Fruit fly (Drosophila melanogaster) whole organism, embryonic: ENCODE measurements around the gene Acat1.

ENCODE experiments used
- CG10565 ChIP-seq: fragments of 200-800 bp; sonication (Bioruptor generic); optimal IDR thresholded peaks from 3 replicates; lab custom pipeline; 2016; ENCODE audit warnings: missing biosample characterization, mild to moderate bottlenecking, missing genetic modification characterization
- CG11398 ChIP-seq: fragments of 200-800 bp; sonication (Bioruptor generic); optimal IDR thresholded peaks from 2 replicates; lab custom pipeline; 2016; ENCODE audit warnings: missing biosample characterization, missing genetic modification characterization
- CG12299 ChIP-seq: fragments of 200-800 bp; sonication (Bioruptor generic); optimal IDR thresholded peaks from 2 replicates; lab custom pipeline; 2018; ENCODE audit warnings: missing biosample characterization, mild to moderate bottlenecking, missing genetic modification characterization
- CG12659 ChIP-seq: fragments of 200-800 bp; sonication (Bioruptor generic); optimal IDR thresholded peaks from 3 replicates; lab custom pipeline; 2017; ENCODE audit warnings: mild to moderate bottlenecking, missing biosample characterization, missing genetic modification reagents, missing genetic modification characterization
- CG13424 ChIP-seq: fragments of 200-800 bp; sonication (Bioruptor generic); optimal IDR thresholded peaks from 2 replicates; lab custom pipeline; 2019; ENCODE audit warnings: missing biosample characterization, mild to moderate bottlenecking, missing genetic modification characterization, moderate library complexity
- CG14965 ChIP-seq: fragments of 200-800 bp; sonication (Bioruptor generic); optimal IDR thresholded peaks from 2 replicates; lab custom pipeline; 2016; ENCODE audit warnings: missing biosample characterization, missing genetic modification characterization, borderline replicate concordance
- CG15073 ChIP-seq: fragments of 200-800 bp; sonication (Bioruptor generic); optimal IDR thresholded peaks from 2 replicates; lab custom pipeline; 2016; ENCODE audit warnings: missing biosample characterization, missing genetic modification characterization
- CG1603 ChIP-seq: fragments of 200-800 bp; sonication (Bioruptor generic); optimal IDR thresholded peaks from 2 replicates; lab custom pipeline; 2019; ENCODE audit warnings: missing biosample characterization, mild to moderate bottlenecking, missing genetic modification characterization, moderate library complexity
- CG16779 ChIP-seq: fragments of 200-800 bp; sonication (Bioruptor generic); IDR thresholded peaks from 2 replicates; pipeline ENCODE4 v1.3.6; 2022; ENCODE audit warnings: missing biosample characterization, missing genetic modification characterization
- CG16813 ChIP-seq: fragments of 200-800 bp; sonication (Bioruptor generic); IDR thresholded peaks from 3 replicates; pipeline ENCODE4 v1.3.6; 2022; ENCODE audit warnings: missing biosample characterization, missing genetic modification characterization; ENCODE audit not compliant: partially characterized antibody
- CG17361 ChIP-seq: fragments of 200-800 bp; sonication (Bioruptor generic); IDR thresholded peaks from 3 replicates; pipeline ENCODE4 v1.3.6; 2022; ENCODE audit warnings: missing biosample characterization, missing genetic modification characterization
- CG2678 ChIP-seq: fragments of 200-800 bp; sonication (Bioruptor generic); optimal IDR thresholded peaks from 3 replicates; lab custom pipeline; 2019; ENCODE audit warnings: missing biosample characterization, mild to moderate bottlenecking, missing genetic modification characterization, moderate library complexity
- CG3065 ChIP-seq: fragments of 200-800 bp; sonication (Bioruptor generic); optimal IDR thresholded peaks from 2 replicates; lab custom pipeline; 2016; ENCODE audit warnings: missing biosample characterization, missing genetic modification characterization
- CG31388 ChIP-seq: fragments of 200-800 bp; sonication (Bioruptor generic); optimal IDR thresholded peaks from 2 replicates; lab custom pipeline; 2016; ENCODE audit warnings: missing biosample characterization, missing genetic modification characterization
- CG31441 ChIP-seq: fragments of 200-800 bp; sonication (Bioruptor generic); IDR thresholded peaks from 2 replicates; pipeline ENCODE4 v1.3.6; 2022; ENCODE audit warnings: missing biosample characterization, missing genetic modification characterization
- CG3163 ChIP-seq: fragments of 200-800 bp; sonication (Bioruptor generic); optimal IDR thresholded peaks from 3 replicates; lab custom pipeline; 2016; ENCODE audit warnings: missing biosample characterization, missing genetic modification characterization
- CG32767 ChIP-seq: fragments of 200-800 bp; sonication (Bioruptor generic); IDR thresholded peaks from 2 replicates; pipeline ENCODE4 v1.3.6; 2022; ENCODE audit warnings: missing biosample characterization, missing genetic modification characterization
- CG3847 ChIP-seq: fragments of 200-800 bp; sonication (Bioruptor generic); IDR thresholded peaks from 2 replicates; pipeline ENCODE4 v1.3.6; 2022; ENCODE audit warnings: missing biosample characterization, missing genetic modification characterization
- CG4328 ChIP-seq: fragments of 200-800 bp; sonication (Bioruptor generic); optimal IDR thresholded peaks from 3 replicates; lab custom pipeline; 2017; ENCODE audit warnings: missing biosample characterization, missing genetic modification reagents, missing genetic modification characterization
- CG6683 ChIP-seq: fragments of 200-800 bp; sonication (Bioruptor generic); optimal IDR thresholded peaks from 2 replicates; lab custom pipeline; 2017; ENCODE audit warnings: missing biosample characterization, mild to moderate bottlenecking, missing genetic modification characterization, missing genetic modification reagents
- CG7372 ChIP-seq: fragments of 200-800 bp; sonication (Bioruptor generic); IDR thresholded peaks from 2 replicates; pipeline ENCODE4 v1.3.6; 2022; ENCODE audit warnings: missing biosample characterization, missing genetic modification characterization
- CG7987 ChIP-seq: fragments of 200-800 bp; sonication (Bioruptor generic); optimal IDR thresholded peaks from 2 replicates; lab custom pipeline; 2018; ENCODE audit warnings: missing biosample characterization, mild to moderate bottlenecking, missing genetic modification characterization, moderate library complexity
- CG8089 ChIP-seq: fragments of 200-800 bp; sonication (Bioruptor generic); optimal IDR thresholded peaks from 3 replicates; lab custom pipeline; 2016; ENCODE audit warnings: missing biosample characterization, missing genetic modification characterization
- HLHmδ ChIP-seq: fragments of 200-800 bp; sonication (Bioruptor generic); optimal IDR thresholded peaks from 2 replicates; lab custom pipeline; 2018; ENCODE audit warnings: missing biosample characterization, mild to moderate bottlenecking, missing genetic modification characterization, moderate library complexity
- Hand ChIP-seq: fragments of 200-800 bp; sonication (Bioruptor generic); optimal IDR thresholded peaks from 2 replicates; lab custom pipeline; 2017; ENCODE audit warnings: mild to moderate bottlenecking, missing biosample characterization, missing genetic modification reagents, missing genetic modification characterization
- HmgD ChIP-seq: fragments of 200-800 bp; sonication (Bioruptor generic); optimal IDR thresholded peaks from 3 replicates; lab custom pipeline; 2016; ENCODE audit warnings: missing biosample characterization, missing genetic modification characterization
- Hmx ChIP-seq: fragments of 200-800 bp; sonication (Bioruptor generic); optimal IDR thresholded peaks from 2 replicates; lab custom pipeline; 2016; ENCODE audit warnings: missing biosample characterization, missing genetic modification characterization
- Hr3 ChIP-seq: fragments of 200-800 bp; sonication (Bioruptor generic); optimal IDR thresholded peaks from 3 replicates; lab custom pipeline; 2016; ENCODE audit warnings: missing biosample characterization, missing genetic modification characterization
- Six4 ChIP-seq: fragments of 200-800 bp; sonication (Bioruptor generic); optimal IDR thresholded peaks from 2 replicates; lab custom pipeline; 2016; ENCODE audit warnings: missing biosample characterization, missing genetic modification characterization
- Spps ChIP-seq: fragments of 200-800 bp; sonication (Bioruptor generic); optimal IDR thresholded peaks from 2 replicates; lab custom pipeline; 2018; ENCODE audit warnings: missing biosample characterization, mild to moderate bottlenecking, missing genetic modification characterization
- Stat92E ChIP-seq, 3 experiments: fragments of >200 bp in 2 of 3; fragments of 200-800 bp in 1 of 3; sonication (Bioruptor generic) in 1 of 3; optimal IDR thresholded peaks; 2 replicates each; lab custom pipeline; 2017 to 2019; ENCODE audit warnings: missing biosample characterization in 3 of 3, missing genetic modification characterization in 3 of 3, mild to moderate bottlenecking in 1 of 3, moderate library complexity in 1 of 3
- Xbp1 ChIP-seq: fragments of 200-800 bp; sonication (Bioruptor generic); optimal IDR thresholded peaks from 3 replicates; lab custom pipeline; 2016; ENCODE audit warnings: missing biosample characterization, mild to moderate bottlenecking, missing genetic modification characterization
- caup ChIP-seq: fragments of 200-800 bp; sonication (Bioruptor generic); optimal IDR thresholded peaks from 3 replicates; lab custom pipeline; 2017; ENCODE audit warnings: missing biosample characterization, mild to moderate bottlenecking, missing genetic modification characterization, moderate library complexity; ENCODE audit not compliant: severe bottlenecking
- chif ChIP-seq, 2 experiments: fragments of 200-800 bp; sonication (Bioruptor generic); optimal IDR thresholded peaks; 3 replicates each; lab custom pipeline; 2016; ENCODE audit warnings: missing biosample characterization in 2 of 2, missing genetic modification characterization in 2 of 2
- crp ChIP-seq, 2 experiments: fragments of 200-800 bp; sonication (Bioruptor generic); optimal IDR thresholded peaks; 2 replicates in 1 of 2; 3 replicates in 1 of 2; lab custom pipeline; 2017; ENCODE audit warnings: missing biosample characterization in 2 of 2, missing genetic modification characterization in 2 of 2, mild to moderate bottlenecking in 1 of 2, moderate library complexity in 1 of 2
- dpn ChIP-seq, 2 experiments: fragments of 200-800 bp; sonication (Bioruptor generic); optimal IDR thresholded peaks; 3 replicates each; lab custom pipeline; 2016; ENCODE audit warnings: missing biosample characterization in 2 of 2, missing genetic modification characterization in 2 of 2
- ewg ChIP-seq: fragments of 200-800 bp; sonication (Bioruptor generic); optimal IDR thresholded peaks from 3 replicates; lab custom pipeline; 2017; ENCODE audit warnings: mild to moderate bottlenecking, missing biosample characterization, missing genetic modification reagents, missing genetic modification characterization
- gcm2 ChIP-seq: fragments of 200-800 bp; sonication (Bioruptor generic); optimal IDR thresholded peaks from 2 replicates; lab custom pipeline; 2016; ENCODE audit warnings: missing biosample characterization, missing genetic modification characterization
- kay ChIP-seq: fragments of 200-800 bp; sonication (Bioruptor generic); optimal IDR thresholded peaks from 2 replicates; lab custom pipeline; 2016; ENCODE audit warnings: missing biosample characterization, missing genetic modification characterization
- knrl ChIP-seq: fragments of 200-800 bp; sonication (Bioruptor generic); IDR thresholded peaks from 3 replicates; pipeline ENCODE4 v1.3.6; 2022; ENCODE audit warnings: missing biosample characterization, missing genetic modification characterization; ENCODE audit not compliant: partially characterized antibody
- maf-S ChIP-seq: fragments of 200-800 bp; sonication (Bioruptor generic); optimal IDR thresholded peaks from 2 replicates; lab custom pipeline; 2016; ENCODE audit warnings: missing biosample characterization, missing genetic modification characterization
- mam ChIP-seq: fragments of 200-800 bp; sonication (Bioruptor generic); optimal IDR thresholded peaks from 3 replicates; lab custom pipeline; 2016; ENCODE audit warnings: missing biosample characterization, missing genetic modification characterization
- p53 ChIP-seq: fragments of 200-800 bp; sonication (Bioruptor generic); optimal IDR thresholded peaks from 2 replicates; lab custom pipeline; 2016; ENCODE audit warnings: missing biosample characterization, missing genetic modification characterization
- phol ChIP-seq: fragments of 200-800 bp; sonication (Bioruptor generic); optimal IDR thresholded peaks from 3 replicates; lab custom pipeline; 2018; ENCODE audit warnings: missing biosample characterization, mild to moderate bottlenecking, missing genetic modification characterization, moderate library complexity
- pita ChIP-seq: fragments of 200-800 bp; sonication (Bioruptor generic); optimal IDR thresholded peaks from 2 replicates; lab custom pipeline; 2017; ENCODE audit warnings: missing biosample characterization, mild to moderate bottlenecking, missing genetic modification characterization
- sisA ChIP-seq: fragments of 200-800 bp; sonication (Bioruptor generic); IDR thresholded peaks from 2 replicates; pipeline ENCODE4 v1.3.6; 2022; ENCODE audit warnings: missing biosample characterization, missing genetic modification characterization
- wdn ChIP-seq: fragments of 200-800 bp; sonication (Bioruptor generic); IDR thresholded peaks from 2 replicates; pipeline ENCODE4 v1.3.6; 2022; ENCODE audit warnings: missing biosample characterization, missing genetic modification characterization

Acat1 gene

dm6 chrX:7937588-7938481 lies 49.2 kb upstream of the Acat1 start (continued):
- TF ChIP-seq Hr3 (GFP tag; lab: Kevin White, UChicago) (peak; percentile 80), kay (peak; percentile 33), Six4 (GFP tag; lab: Kevin White, UChicago) (peak; percentile 77), CG32767 (GFP tag; lab: Robert Waterston, UW) (peak; percentile 68; the same call in 1 of the 2 replicates), CG13424 (tag; lab: Kevin White, UChicago) (peak; percentile 87), CG31388 (peak; percentile 37), CG11398 (GFP tag; lab: Kevin White, UChicago) (peak; percentile 76), CG4328 (GFP tag; lab: Kevin White, UChicago) (peak; percentile 80), CG12299 (tag; lab: Kevin White, UChicago) (peak; percentile 35), HLHmδ (peak; percentile 3), CG3065 (GFP tag; lab: Kevin White, UChicago) (peak; percentile 53), wdn (0 out of 2 replicates have a peak, but pooled peaks have one; percentile 36), HmgD (GFP tag; lab: Kevin White, UChicago) (peak; percentile 44), maf-S (peak; percentile 57), knrl (GFP tag; lab: Robert Waterston, UW) (no peak), CG7372 (GFP tag; lab: Robert Waterston, UW) (peak; percentile 58; the same call in 1 of the 2 replicates), CG3163 (peak; percentile 48), CG16779 (no peak), CG8089 (peak; percentile 79), CG17361 (GFP tag; lab: Robert Waterston, UW) (peak; percentile 95), CG3847 (peak; percentile 38; the same call in 1 of the 2 replicates), CG7987 (GFP tag; lab: Kevin White, UChicago) (peak; percentile 33), CG2678 (tag; lab: Kevin White, UChicago) (peak; percentile 87), CG16813 (GFP tag; lab: Robert Waterston, UW) (no peak; the same call in 2 of the 3 replicates), Spps (tag; lab: Kevin White, UChicago) (peak; percentile 54), chif (GFP tag; optimal IDR thresholded peaks at IDR 0.05; lab: Kevin White, UChicago) (peak; percentile 86 to 92), gcm2 (GFP tag; lab: Kevin White, UChicago) (peak; percentile 23), pita (GFP tag; lab: Kevin White, UChicago) (no peak), CG31441 (peak; percentile 88), sisA (peak; percentile 77), Hand (peak; percentile 13), CG12659 (GFP tag; lab: Kevin White, UChicago) (peak; percentile 79), CG10565 (peak; percentile 35), caup (GFP tag; lab: Kevin White, UChicago) (peak; percentile 31), CG15073 (peak; percentile 2), CG6683 (GFP tag; lab: Kevin White, UChicago) (peak; percentile 41), Hmx (GFP tag; lab: Kevin White, UChicago) (no peak), mam (GFP tag; lab: Kevin White, UChicago) (peak; percentile 52), ewg (GFP tag; lab: Kevin White, UChicago) (peak; percentile 80), p53 (GFP tag; lab: Kevin White, UChicago) (peak; percentile 90), crp (GFP tag; optimal IDR thresholded peaks at IDR 0.05; lab: Kevin White, UChicago) (peak; percentile 58 to 79), Xbp1 (GFP tag; lab: Kevin White, UChicago) (peak; percentile 78), dpn (GFP tag; optimal IDR thresholded peaks at IDR 0.05; lab: Kevin White, UChicago) (peak; percentile 73 to 77), phol (tag; lab: Kevin White, UChicago) (peak; percentile 92), CG14965 (peak; percentile 23), CG1603 (peak; percentile 18), Stat92E (GFP tag; optimal IDR thresholded peaks at IDR 0.05; lab: Kevin White, UChicago) (peak in 1 of 3 experiments; percentile 4)
